Fruit fly (Drosophila melanogaster) whole organism, embryonic: Measurements from ENCODE around the gene Tsp97E.

Experiments used
- CG11085 ChIP-seq: fragments of 200-800 bp; sonication (Bioruptor generic); IDR thresholded peaks from 2 replicates; pipeline ENCODE4 v1.3.6; 2022; ENCODE audit warnings: missing biosample characterization, missing genetic modification characterization
- CG12219 ChIP-seq: fragments of 200-800 bp; sonication (Bioruptor generic); optimal IDR thresholded peaks from 3 replicates; lab custom pipeline; 2018; ENCODE audit warnings: missing biosample characterization, mild to moderate bottlenecking, missing genetic modification characterization
- CG12769 ChIP-seq: fragments of 200-800 bp; sonication (Bioruptor generic); optimal IDR thresholded peaks from 2 replicates; lab custom pipeline; 2019; ENCODE audit warnings: missing biosample characterization, mild to moderate bottlenecking, missing genetic modification characterization, moderate library complexity
- CG14050 ChIP-seq: fragments of 200-800 bp; sonication (Bioruptor generic); IDR thresholded peaks from 3 replicates; pipeline ENCODE4 v1.3.6; 2022; ENCODE audit warnings: missing biosample characterization, missing genetic modification characterization
- CG15269 ChIP-seq: fragments of 200-800 bp; sonication (Bioruptor generic); optimal IDR thresholded peaks from 2 replicates; lab custom pipeline; 2018; ENCODE audit warnings: missing biosample characterization, mild to moderate bottlenecking, missing genetic modification characterization, moderate library complexity
- CG16863 ChIP-seq: fragments of 200-800 bp; sonication (Bioruptor generic); optimal IDR thresholded peaks from 3 replicates; lab custom pipeline; 2016; ENCODE audit warnings: missing biosample characterization, missing genetic modification characterization
- CG2116 ChIP-seq: fragments of 200-800 bp; sonication (Bioruptor generic); optimal IDR thresholded peaks from 3 replicates; lab custom pipeline; 2018; ENCODE audit warnings: missing biosample characterization, mild to moderate bottlenecking, missing genetic modification characterization
- CG3847 ChIP-seq: fragments of 200-800 bp; sonication (Bioruptor generic); IDR thresholded peaks from 2 replicates; pipeline ENCODE4 v1.3.6; 2022; ENCODE audit warnings: missing biosample characterization, missing genetic modification characterization
- CG4404 ChIP-seq: fragments of 200-800 bp; sonication (Bioruptor generic); IDR thresholded peaks from 2 replicates; pipeline ENCODE4 v1.3.6; 2022; ENCODE audit warnings: missing biosample characterization, missing genetic modification characterization
- CG4424 ChIP-seq: fragments of 200-800 bp; sonication (Bioruptor generic); optimal IDR thresholded peaks from 3 replicates; lab custom pipeline; 2016; ENCODE audit warnings: missing biosample characterization, missing genetic modification characterization
- CG6175 ChIP-seq: fragments of 200-800 bp; sonication (Bioruptor generic); IDR thresholded peaks from 3 replicates; pipeline ENCODE4 v1.3.6; 2022; ENCODE audit warnings: missing biosample characterization, missing genetic modification characterization
- CG7745 ChIP-seq: fragments of 200-800 bp; sonication (Bioruptor generic); optimal IDR thresholded peaks from 2 replicates; lab custom pipeline; 2018; ENCODE audit warnings: missing biosample characterization, mild to moderate bottlenecking, missing genetic modification characterization, moderate library complexity
- CG7928 ChIP-seq: fragments of 200-800 bp; sonication (Bioruptor generic); optimal IDR thresholded peaks from 2 replicates; lab custom pipeline; 2017; ENCODE audit warnings: missing biosample characterization, mild to moderate bottlenecking, missing genetic modification characterization
- CG9727 ChIP-seq: fragments of 200-800 bp; sonication (Bioruptor generic); optimal IDR thresholded peaks from 3 replicates; lab custom pipeline; 2017; ENCODE audit warnings: missing biosample characterization, mild to moderate bottlenecking, missing genetic modification characterization
- CkIIα-i1 ChIP-seq: fragments of 200-800 bp; sonication (Bioruptor generic); IDR thresholded peaks from 2 replicates; pipeline ENCODE4 v1.3.6; 2022; ENCODE audit warnings: missing biosample characterization, missing genetic modification characterization
- Dad ChIP-seq: fragments of 200-800 bp; sonication (Bioruptor generic); optimal IDR thresholded peaks from 3 replicates; lab custom pipeline; 2016; ENCODE audit warnings: missing biosample characterization, missing genetic modification characterization
- Dek ChIP-seq: fragments of 200-800 bp; sonication (Bioruptor generic); optimal IDR thresholded peaks from 3 replicates; lab custom pipeline; 2019; ENCODE audit warnings: missing biosample characterization, mild to moderate bottlenecking, missing genetic modification characterization, moderate library complexity
- Dfd ChIP-seq, 2 experiments: fragments of >200 bp; optimal IDR thresholded peaks; 2 replicates each; lab custom pipeline; 2017; ENCODE audit warnings: missing biosample characterization in 2 of 2, missing genetic modification characterization in 2 of 2
- Drgx ChIP-seq: fragments of 200-800 bp; sonication (Bioruptor generic); IDR thresholded peaks from 2 replicates; pipeline ENCODE4 v1.3.6; 2022; ENCODE audit warnings: missing biosample characterization, missing genetic modification characterization
- Mad ChIP-seq: fragments of 200-800 bp; sonication (Bioruptor generic); optimal IDR thresholded peaks from 2 replicates; lab custom pipeline; 2016; ENCODE audit warnings: missing biosample characterization, missing genetic modification characterization
- Max ChIP-seq: fragments of 200-800 bp; sonication (Bioruptor generic); optimal IDR thresholded peaks from 2 replicates; lab custom pipeline; 2016; ENCODE audit warnings: missing biosample characterization, mild to moderate bottlenecking, missing genetic modification characterization
- NFAT ChIP-seq: fragments of 200-800 bp; sonication (Bioruptor generic); IDR thresholded peaks from 2 replicates; pipeline ENCODE4 v1.3.6; 2022; ENCODE audit warnings: missing biosample characterization, missing genetic modification characterization
- Nf-YC ChIP-seq: fragments of 200-800 bp; optimal IDR thresholded peaks from 3 replicates; lab custom pipeline; 2019; ENCODE audit warnings: missing biosample characterization, mild to moderate bottlenecking, missing genetic modification characterization, moderate library complexity
- Ptx1 ChIP-seq: fragments of 200-800 bp; sonication (Bioruptor generic); IDR thresholded peaks from 2 replicates; pipeline ENCODE4 v1.3.6; 2022; ENCODE audit warnings: missing biosample characterization, missing genetic modification characterization
- Sox102F ChIP-seq: fragments of 200-800 bp; sonication (Bioruptor generic); optimal IDR thresholded peaks from 2 replicates; lab custom pipeline; 2018; ENCODE audit warnings: missing biosample characterization, mild to moderate bottlenecking, missing genetic modification characterization, moderate library complexity
- Taf1 ChIP-seq: fragments of 200-800 bp; sonication (Bioruptor generic); IDR thresholded peaks from 2 replicates; pipeline ENCODE4 v1.3.6; 2022; ENCODE audit warnings: missing biosample characterization, missing genetic modification characterization
- Usf ChIP-seq: fragments of 200-800 bp; sonication (Bioruptor generic); optimal IDR thresholded peaks from 2 replicates; lab custom pipeline; 2017; ENCODE audit warnings: missing genotype, missing biosample characterization, missing genetic modification characterization
- ash1 ChIP-seq: fragments of 200-800 bp; sonication (Bioruptor generic); optimal IDR thresholded peaks from 2 replicates; lab custom pipeline; 2018; ENCODE audit warnings: missing biosample characterization, mild to moderate bottlenecking, missing genetic modification characterization
- caup ChIP-seq: fragments of 200-800 bp; sonication (Bioruptor generic); optimal IDR thresholded peaks from 3 replicates; lab custom pipeline; 2017; ENCODE audit warnings: missing biosample characterization, mild to moderate bottlenecking, missing genetic modification characterization, moderate library complexity; ENCODE audit not compliant: severe bottlenecking
- chn ChIP-seq: fragments of 200-800 bp; sonication (Bioruptor generic); optimal IDR thresholded peaks from 2 replicates; lab custom pipeline; 2016; ENCODE audit warnings: missing biosample characterization, missing genetic modification characterization
- esg ChIP-seq: fragments of 200-800 bp; sonication (Bioruptor generic); conservative IDR thresholded peaks from 2 replicates; pipeline ENCODE4 v1.3.6; 2022; ENCODE audit warnings: missing biosample characterization, missing genetic modification characterization
- exex ChIP-seq: fragments of 200-800 bp; sonication (Bioruptor generic); optimal IDR thresholded peaks from 4 replicates; lab custom pipeline; 2018; ENCODE audit warnings: missing biosample characterization, mild to moderate bottlenecking, missing genetic modification characterization, moderate library complexity
- fd96Cb ChIP-seq: fragments of 200-800 bp; sonication (Bioruptor generic); optimal IDR thresholded peaks from 2 replicates; lab custom pipeline; 2018; ENCODE audit warnings: missing biosample characterization, mild to moderate bottlenecking, missing genetic modification characterization, moderate library complexity
- fru ChIP-seq: fragments of >200 bp; optimal IDR thresholded peaks from 2 replicates; lab custom pipeline; 2017
- grau ChIP-seq: fragments of 200-800 bp; optimal IDR thresholded peaks from 3 replicates; lab custom pipeline; 2019; ENCODE audit warnings: missing biosample characterization, mild to moderate bottlenecking, missing genetic modification characterization, moderate library complexity
- gsb ChIP-seq: fragments of 200-800 bp; sonication (Bioruptor generic); IDR thresholded peaks from 2 replicates; pipeline ENCODE4 v1.3.6; 2022; ENCODE audit warnings: missing biosample characterization, missing genetic modification characterization
- hkb ChIP-seq, 2 experiments: fragments of 200-800 bp in 1 of 2; fragments of >200 bp in 1 of 2; sonication (Bioruptor generic) in 1 of 2; IDR thresholded peaks in 1 of 2; optimal IDR thresholded peaks in 1 of 2; 2 replicates each; pipeline versions ENCODE4 v1.3.6 to Lab custom; 2017 to 2022; ENCODE audit warnings: missing biosample characterization in 1 of 2, missing genetic modification characterization in 1 of 2
- kni ChIP-seq: fragments of 200-800 bp; sonication (Bioruptor generic); optimal IDR thresholded peaks from 3 replicates; lab custom pipeline; 2017; ENCODE audit warnings: mild to moderate bottlenecking, missing biosample characterization, missing genetic modification reagents, missing genetic modification characterization
- knrl ChIP-seq: fragments of 200-800 bp; sonication (Bioruptor generic); IDR thresholded peaks from 3 replicates; pipeline ENCODE4 v1.3.6; 2022; ENCODE audit warnings: missing biosample characterization, missing genetic modification characterization; ENCODE audit not compliant: partially characterized antibody
- luna ChIP-seq: fragments of 200-800 bp; sonication (Bioruptor generic); optimal IDR thresholded peaks from 2 replicates; lab custom pipeline; 2016; ENCODE audit warnings: missing biosample characterization, missing genetic modification characterization
- nerfin-1 ChIP-seq: fragments of 200-800 bp; sonication (Bioruptor generic); optimal IDR thresholded peaks from 3 replicates; lab custom pipeline; 2019; ENCODE audit warnings: missing biosample characterization, mild to moderate bottlenecking, missing genetic modification characterization, moderate library complexity
- pb ChIP-seq: fragments of 200-800 bp; sonication (Bioruptor generic); optimal IDR thresholded peaks from 3 replicates; lab custom pipeline; 2016; ENCODE audit warnings: missing biosample characterization, missing genetic modification characterization
- phol ChIP-seq: fragments of 200-800 bp; sonication (Bioruptor generic); optimal IDR thresholded peaks from 3 replicates; lab custom pipeline; 2018; ENCODE audit warnings: missing biosample characterization, mild to moderate bottlenecking, missing genetic modification characterization, moderate library complexity
- pita ChIP-seq: fragments of 200-800 bp; sonication (Bioruptor generic); optimal IDR thresholded peaks from 2 replicates; lab custom pipeline; 2017; ENCODE audit warnings: missing biosample characterization, mild to moderate bottlenecking, missing genetic modification characterization
- seq ChIP-seq: fragments of 200-800 bp; sonication (Bioruptor generic); IDR thresholded peaks from 2 replicates; pipeline ENCODE4 v1.3.6; 2022; ENCODE audit warnings: missing biosample characterization, missing genetic modification characterization
- slbo ChIP-seq: fragments of 200-800 bp; sonication (Bioruptor generic); IDR thresholded peaks from 2 replicates; pipeline ENCODE4 v1.3.6; 2022; ENCODE audit warnings: missing biosample characterization, missing genetic modification characterization
- slp2 ChIP-seq: fragments of 200-800 bp; sonication (Bioruptor generic); optimal IDR thresholded peaks from 2 replicates; lab custom pipeline; 2016; ENCODE audit warnings: missing biosample characterization, missing genetic modification characterization
- tin ChIP-seq: fragments of 200-800 bp; sonication (Bioruptor generic); optimal IDR thresholded peaks from 3 replicates; lab custom pipeline; 2016; ENCODE audit warnings: missing biosample characterization, missing genetic modification characterization
- toy ChIP-seq: fragments of 200-800 bp; sonication (Bioruptor generic); IDR thresholded peaks from 2 replicates; pipeline ENCODE4 v1.3.6; 2022; ENCODE audit warnings: missing biosample characterization, missing genetic modification characterization
- vfl ChIP-seq: fragments of 200-800 bp; sonication (Bioruptor generic); optimal IDR thresholded peaks from 2 replicates; lab custom pipeline; 2016; ENCODE audit warnings: missing biosample characterization, missing genetic modification characterization
- zfh2 ChIP-seq: fragments of 200-800 bp; sonication (Bioruptor generic); optimal IDR thresholded peaks from 2 replicates; lab custom pipeline; 2016; ENCODE audit warnings: missing biosample characterization, missing genetic modification characterization

Gene Tsp97E

dm6 chr3R:26988412-26988981 lies 23.9 kb upstream of the Tsp97E start, which contains the start of gene CG31075 (continued):
- TF ChIP-seq fd96Cb = no peak
- TF ChIP-seq chn = no peak
- TF ChIP-seq CG6175 (GFP tag; lab: Robert Waterston, UW) = no peak
- no peak for TF ChIP-seq nerfin-1 (tag; lab: Kevin White, UChicago)
- peak; percentile 14 for TF ChIP-seq Sox102F
- TF ChIP-seq NFAT (GFP tag; lab: Robert Waterston, UW) = peak; percentile 39; the same call in 1 of the 2 replicates
- peak; percentile 41 for TF ChIP-seq CG9727 (GFP tag; lab: Kevin White, UChicago)
- TF ChIP-seq Taf1 (GFP tag; lab: Robert Waterston, UW) = no peak
- TF ChIP-seq CG12769 (tag; lab: Kevin White, UChicago) = peak; percentile 23
- TF ChIP-seq CG3847 (GFP tag; lab: Robert Waterston, UW) = peak; percentile 59
- peak; percentile 72 for TF ChIP-seq Dek
- TF ChIP-seq pb (GFP tag; lab: Kevin White, UChicago) = no peak
- peak; percentile 3 for TF ChIP-seq Usf
- peak; percentile 29; the same call in 1 of the 2 replicates for TF ChIP-seq esg (GFP tag; lab: Robert Waterston, UW)
- peak; percentile 12 for TF ChIP-seq tin (GFP tag; lab: Kevin White, UChicago)
- no peak for TF ChIP-seq gsb (GFP tag; lab: Robert Waterston, UW)
- no peak for TF ChIP-seq Dfd (GFP tag; optimal IDR thresholded peaks at IDR 0.05; lab: Kevin White, UChicago)
- no peak for TF ChIP-seq vfl (GFP tag; lab: Kevin White, UChicago)
- TF ChIP-seq Drgx (GFP tag; lab: Robert Waterston, UW) = peak; percentile 90
- TF ChIP-seq CkIIα-i1 (GFP tag; lab: Robert Waterston, UW) = 0 out of 2 replicates have a peak, but pooled peaks have one; percentile 4
- TF ChIP-seq CG14050 (GFP tag; lab: Robert Waterston, UW) = peak; percentile 55; the same call in 2 of the 3 replicates
- TF ChIP-seq CG2116 = no peak
- no peak for TF ChIP-seq ash1
- TF ChIP-seq CG4404 = no peak
- peak; percentile 53 for TF ChIP-seq seq
- no peak for TF ChIP-seq Dad
- no peak for TF ChIP-seq Mad (GFP tag; lab: Kevin White, UChicago)
- peak; percentile 83 for TF ChIP-seq slbo (GFP tag; lab: Robert Waterston, UW)
- TF ChIP-seq CG11085 (GFP tag; lab: Robert Waterston, UW) = 0 out of 2 replicates have a peak, but pooled peaks have one; percentile 16
- TF ChIP-seq hkb (optimal IDR thresholded peaks at IDR 0.05; lab: Kevin White, UChicago) = no peak
- TF ChIP-seq hkb (GFP tag; IDR thresholded peaks at IDR 0.05; lab: Robert Waterston, UW) = peak; percentile 70
- TF ChIP-seq Ptx1 (GFP tag; lab: Robert Waterston, UW) = peak; percentile 49; the same call in 1 of the 2 replicates
- no peak for TF ChIP-seq CG7928 (GFP tag; lab: Kevin White, UChicago)
- TF ChIP-seq CG16863 (GFP tag; lab: Kevin White, UChicago) = no peak
- peak; percentile 42 for TF ChIP-seq CG15269 (tag; lab: Kevin White, UChicago)
- TF ChIP-seq knrl = no peak
- peak; percentile 54 for TF ChIP-seq Max
- TF ChIP-seq grau = peak; percentile 56
- TF ChIP-seq phol (tag; lab: Kevin White, UChicago) = peak; percentile 51
- no peak for TF ChIP-seq slp2 (GFP tag; lab: Kevin White, UChicago)
- TF ChIP-seq toy (GFP tag; lab: Robert Waterston, UW) = no peak
- TF ChIP-seq kni (GFP tag; lab: Kevin White, UChicago) = no peak
- TF ChIP-seq CG12219 (GFP tag; lab: Kevin White, UChicago) = no peak
- TF ChIP-seq CG7745 (tag; lab: Kevin White, UChicago) = no peak
- TF ChIP-seq zfh2 = peak; percentile 63
- peak; percentile 33 for TF ChIP-seq pita (GFP tag; lab: Kevin White, UChicago)
- peak; percentile 28 for TF ChIP-seq CG4424 (GFP tag; lab: Kevin White, UChicago)
- peak; percentile 36 for TF ChIP-seq exex (tag; lab: Kevin White, UChicago)
- no peak for TF ChIP-seq luna (GFP tag; lab: Kevin White, UChicago)
- no peak for TF ChIP-seq Nf-YC (tag; lab: Kevin White, UChicago)
- TF ChIP-seq fru (lab: Kevin White, UChicago) = no peak
- peak; percentile 30 for TF ChIP-seq caup (GFP tag; lab: Kevin White, UChicago)
